Worm (Caenorhabditis elegans): ENCODE measurements around the gene pgph-1.
"Not testable (repeated sequence)": the region's sequence is repeated elsewhere in the genome, so short reads cannot be mapped to it uniquely, and the experiment has no call there.

- not testable (repeated sequence) for TF ChIP-seq nfya-1 (tag; optimal IDR thresholded peaks at IDR 0.05; ENCODE audit: borderline replicate concordance, insufficient read depth); let-526 (GFP tag; IDR thresholded peaks at IDR 0.05); hmg-1.2 (GFP tag; IDR thresholded peaks at IDR 0.05); mel-28 (tag; optimal IDR thresholded peaks at IDR 0.05; ENCODE audit: borderline replicate concordance); lag-1 (GFP tag; IDR thresholded peaks at IDR 0.05); efl-1 (GFP tag; optimal IDR thresholded peaks at IDR 0.05); rpc-1 (optimal IDR thresholded peaks at IDR 0.05); rpc-1 (tag; optimal IDR thresholded peaks at IDR 0.05); F49E8.2 (tag; optimal IDR thresholded peaks at IDR 0.05; ENCODE audit: insufficient read depth)
- TF ChIP-seq egrh-3 (GFP tag; IDR thresholded peaks at IDR 0.05): peak; percentile 92
Observed at ce11 chrV:5755203-5755693, 1.9 kb upstream of the pgph-1 start, which contains the start of gene K09H11.11.

Measured in whole organism, young adult.